Fruit fly (Drosophila melanogaster) whole organism, embryonic: ENCODE data around the gene CG31344.
A peak's percentile ranks its signal among the peaks of the same experiment; 100 is the strongest.

Experiments used
- Atf3 ChIP-seq: fragments of 200-800 bp; sonication (Bioruptor generic); optimal IDR thresholded peaks from 3 replicates; lab custom pipeline; 2016; ENCODE audit warnings: missing biosample characterization, missing genetic modification characterization
- CG10274 ChIP-seq: fragments of 200-800 bp; sonication (Bioruptor generic); optimal IDR thresholded peaks from 3 replicates; lab custom pipeline; 2017; ENCODE audit warnings: missing biosample characterization, mild to moderate bottlenecking, missing genetic modification characterization
- CG10462 ChIP-seq: fragments of 200-800 bp; sonication (Bioruptor generic); optimal IDR thresholded peaks from 2 replicates; lab custom pipeline; 2016; ENCODE audit warnings: missing biosample characterization, missing genetic modification characterization
- CG10565 ChIP-seq: fragments of 200-800 bp; sonication (Bioruptor generic); optimal IDR thresholded peaks from 3 replicates; lab custom pipeline; 2016; ENCODE audit warnings: missing biosample characterization, mild to moderate bottlenecking, missing genetic modification characterization
- CG11085 ChIP-seq: fragments of 200-800 bp; sonication (Bioruptor generic); IDR thresholded peaks from 2 replicates; pipeline ENCODE4 v1.3.6; 2022; ENCODE audit warnings: missing biosample characterization, missing genetic modification characterization
- CG12219 ChIP-seq: fragments of 200-800 bp; sonication (Bioruptor generic); optimal IDR thresholded peaks from 3 replicates; lab custom pipeline; 2018; ENCODE audit warnings: missing biosample characterization, mild to moderate bottlenecking, missing genetic modification characterization
- CG12391 ChIP-seq: fragments of 200-800 bp; sonication (Bioruptor generic); optimal IDR thresholded peaks from 3 replicates; lab custom pipeline; 2018; ENCODE audit warnings: missing biosample characterization, mild to moderate bottlenecking, missing genetic modification characterization, moderate library complexity
- CG13624 ChIP-seq: fragments of 200-800 bp; sonication (Bioruptor generic); optimal IDR thresholded peaks from 2 replicates; lab custom pipeline; 2016; ENCODE audit warnings: missing biosample characterization, missing genetic modification characterization
- CG13775 ChIP-seq: fragments of 200-800 bp; sonication (Bioruptor generic); optimal IDR thresholded peaks from 3 replicates; lab custom pipeline; 2017; ENCODE audit warnings: missing biosample characterization, mild to moderate bottlenecking, missing genetic modification characterization
- CG14441 ChIP-seq: fragments of 200-800 bp; sonication (Bioruptor generic); IDR thresholded peaks from 2 replicates; pipeline ENCODE4 v1.3.6; 2022; ENCODE audit warnings: missing biosample characterization, missing genetic modification characterization
- CG14667 ChIP-seq: fragments of 200-800 bp; sonication (Bioruptor generic); IDR thresholded peaks from 2 replicates; pipeline ENCODE4 v1.3.6; 2022; ENCODE audit warnings: missing biosample characterization, missing genetic modification characterization
- CG15479 ChIP-seq: fragments of 200-800 bp; sonication (Bioruptor generic); optimal IDR thresholded peaks from 3 replicates; lab custom pipeline; 2019; ENCODE audit warnings: missing biosample characterization, mild to moderate bottlenecking, missing genetic modification characterization, moderate library complexity
- CG17568 ChIP-seq: fragments of 200-800 bp; sonication (Bioruptor generic); optimal IDR thresholded peaks from 2 replicates; lab custom pipeline; 2018; ENCODE audit warnings: missing biosample characterization, mild to moderate bottlenecking, missing genetic modification characterization, moderate library complexity
- CG1832 ChIP-seq: fragments of 200-800 bp; sonication (Bioruptor generic); optimal IDR thresholded peaks from 2 replicates; lab custom pipeline; 2017; ENCODE audit warnings: missing biosample characterization, mild to moderate bottlenecking, missing genetic modification characterization, inconsistent platforms
- CG31441 ChIP-seq: fragments of 200-800 bp; sonication (Bioruptor generic); IDR thresholded peaks from 2 replicates; pipeline ENCODE4 v1.3.6; 2022; ENCODE audit warnings: missing biosample characterization, missing genetic modification characterization
- CG42726 ChIP-seq: fragments of 200-800 bp; sonication (Bioruptor generic); IDR thresholded peaks from 2 replicates; pipeline ENCODE4 v1.3.6; 2022; ENCODE audit warnings: missing biosample characterization, missing genetic modification characterization; ENCODE audit not compliant: partially characterized antibody
- CG4617 ChIP-seq: fragments of 200-800 bp; sonication (Bioruptor generic); optimal IDR thresholded peaks from 3 replicates; lab custom pipeline; 2016; ENCODE audit warnings: missing biosample characterization, missing genetic modification characterization, borderline replicate concordance
- CG5180 ChIP-seq: fragments of 200-800 bp; sonication (Bioruptor generic); optimal IDR thresholded peaks from 3 replicates; lab custom pipeline; 2017; ENCODE audit warnings: missing biosample characterization, missing genetic modification characterization, mild to moderate bottlenecking, moderate library complexity, missing genetic modification reagents
- Fer2 ChIP-seq: fragments of 200-800 bp; sonication (Bioruptor generic); optimal IDR thresholded peaks from 2 replicates; lab custom pipeline; 2018; ENCODE audit warnings: missing biosample characterization, mild to moderate bottlenecking, missing genetic modification characterization, moderate library complexity
- Gsc ChIP-seq: fragments of 200-800 bp; sonication (Bioruptor generic); IDR thresholded peaks from 2 replicates; pipeline ENCODE4 v1.3.6; 2022; ENCODE audit warnings: missing biosample characterization, missing genetic modification characterization
- H2.0 ChIP-seq: fragments of 200-800 bp; sonication (Bioruptor generic); IDR thresholded peaks from 2 replicates; pipeline ENCODE4 v1.3.6; 2022; ENCODE audit warnings: missing biosample characterization, missing genetic modification characterization
- HmgD ChIP-seq: fragments of 200-800 bp; sonication (Bioruptor generic); optimal IDR thresholded peaks from 3 replicates; lab custom pipeline; 2016; ENCODE audit warnings: missing biosample characterization, missing genetic modification characterization
- Hr39 ChIP-seq: fragments of >200 bp; optimal IDR thresholded peaks from 2 replicates; lab custom pipeline; 2017
- MBD-R2 ChIP-seq: fragments of 200-800 bp; sonication (Bioruptor generic); IDR thresholded peaks from 2 replicates; pipeline ENCODE4 v1.3.6; 2022; ENCODE audit warnings: missing biosample characterization, missing genetic modification characterization
- Mrtf ChIP-seq: fragments of 200-800 bp; sonication (Bioruptor generic); IDR thresholded peaks from 3 replicates; pipeline ENCODE4 v1.3.6; 2022; ENCODE audit warnings: missing biosample characterization, missing genetic modification characterization
- Ptx1 ChIP-seq: fragments of 200-800 bp; sonication (Bioruptor generic); IDR thresholded peaks from 2 replicates; pipeline ENCODE4 v1.3.6; 2022; ENCODE audit warnings: missing biosample characterization, missing genetic modification characterization
- Sox100B ChIP-seq: fragments of 200-800 bp; sonication (Bioruptor generic); optimal IDR thresholded peaks from 3 replicates; lab custom pipeline; 2018; ENCODE audit warnings: missing biosample characterization, mild to moderate bottlenecking, missing genetic modification characterization
- Tbp ChIP-seq: fragments of >200 bp; optimal IDR thresholded peaks from 2 replicates; lab custom pipeline; 2018; ENCODE audit warnings: missing biosample characterization, missing genetic modification characterization
- ara ChIP-seq: fragments of 200-800 bp; sonication (Bioruptor generic); IDR thresholded peaks from 2 replicates; pipeline ENCODE4 v1.3.6; 2022; ENCODE audit warnings: missing biosample characterization, missing genetic modification characterization
- bbx ChIP-seq: fragments of 200-800 bp; sonication (Bioruptor generic); IDR thresholded peaks from 2 replicates; pipeline ENCODE4 v1.3.6; 2022; ENCODE audit warnings: missing biosample characterization, missing genetic modification characterization; ENCODE audit not compliant: partially characterized antibody
- crp ChIP-seq, 2 experiments: fragments of 200-800 bp; sonication (Bioruptor generic); optimal IDR thresholded peaks; 2 replicates in 1 of 2; 3 replicates in 1 of 2; lab custom pipeline; 2017; ENCODE audit warnings: missing biosample characterization in 2 of 2, missing genetic modification characterization in 2 of 2, mild to moderate bottlenecking in 1 of 2, moderate library complexity in 1 of 2
- da ChIP-seq: fragments of 200-800 bp; sonication (Bioruptor generic); optimal IDR thresholded peaks from 2 replicates; lab custom pipeline; 2016; ENCODE audit warnings: missing biosample characterization, missing genetic modification characterization
- disco-r ChIP-seq: fragments of 200-800 bp; sonication (Bioruptor generic); optimal IDR thresholded peaks from 2 replicates; lab custom pipeline; 2016; ENCODE audit warnings: missing biosample characterization, missing genetic modification characterization
- fu2 ChIP-seq: fragments of 200-800 bp; sonication (Bioruptor generic); optimal IDR thresholded peaks from 2 replicates; lab custom pipeline; 2016; ENCODE audit warnings: missing biosample characterization, missing genetic modification characterization
- gce ChIP-seq: fragments of 200-800 bp; sonication (Bioruptor generic); IDR thresholded peaks from 3 replicates; pipeline ENCODE4 v1.3.6; 2022; ENCODE audit warnings: missing biosample characterization, missing genetic modification characterization
- gcm ChIP-seq: fragments of 200-800 bp; sonication (Bioruptor generic); optimal IDR thresholded peaks from 2 replicates; lab custom pipeline; 2019; ENCODE audit warnings: missing biosample characterization, mild to moderate bottlenecking, missing genetic modification characterization, moderate library complexity
- grn ChIP-seq: fragments of 200-800 bp; sonication (Bioruptor generic); optimal IDR thresholded peaks from 3 replicates; lab custom pipeline; 2017; ENCODE audit warnings: missing biosample characterization, missing genetic modification characterization
- lola ChIP-seq, 3 experiments: fragments of >200 bp in 2 of 3; fragments of 200-800 bp in 1 of 3; sonication (Bioruptor generic) in 1 of 3; optimal IDR thresholded peaks; 2 replicates each; lab custom pipeline; 2017 to 2019; ENCODE audit warnings: missing biosample characterization in 3 of 3, missing genetic modification characterization in 3 of 3, mild to moderate bottlenecking in 1 of 3, moderate library complexity in 1 of 3
- oc ChIP-seq: fragments of 200-800 bp; sonication (Bioruptor generic); optimal IDR thresholded peaks from 2 replicates; lab custom pipeline; 2018; ENCODE audit warnings: missing biosample characterization, mild to moderate bottlenecking, missing genetic modification characterization, moderate library complexity
- odd ChIP-seq: fragments of 200-800 bp; sonication (Bioruptor generic); optimal IDR thresholded peaks from 2 replicates; lab custom pipeline; 2017; ENCODE audit warnings: missing biosample characterization, mild to moderate bottlenecking, missing genetic modification characterization
- phol ChIP-seq: fragments of 200-800 bp; sonication (Bioruptor generic); optimal IDR thresholded peaks from 3 replicates; lab custom pipeline; 2018; ENCODE audit warnings: missing biosample characterization, mild to moderate bottlenecking, missing genetic modification characterization, moderate library complexity
- prd ChIP-seq, 3 experiments: fragments of >200 bp in 2 of 3; fragments of 200-800 bp in 1 of 3; sonication (Bioruptor generic) in 1 of 3; optimal IDR thresholded peaks in 2 of 3; IDR thresholded peaks in 1 of 3; 2 replicates in 2 of 3; 3 replicates in 1 of 3; pipeline versions ENCODE4 v1.3.6 to Lab custom; 2017 to 2022; ENCODE audit warnings: missing biosample characterization in 1 of 3, missing genetic modification characterization in 1 of 3
- psq ChIP-seq: fragments of 200-800 bp; sonication (Bioruptor generic); optimal IDR thresholded peaks from 2 replicates; lab custom pipeline; 2017; ENCODE audit warnings: missing biosample characterization, missing genetic modification characterization
- repo ChIP-seq: fragments of 200-800 bp; sonication (Bioruptor generic); optimal IDR thresholded peaks from 2 replicates; lab custom pipeline; 2016; ENCODE audit warnings: missing biosample characterization, missing genetic modification characterization
- shn ChIP-seq: fragments of 200-800 bp; sonication (Bioruptor generic); optimal IDR thresholded peaks from 3 replicates; lab custom pipeline; 2016; ENCODE audit warnings: missing biosample characterization, missing genetic modification characterization
- sqz ChIP-seq: fragments of 200-800 bp; sonication (Bioruptor generic); optimal IDR thresholded peaks from 3 replicates; lab custom pipeline; 2018; ENCODE audit warnings: missing biosample characterization, mild to moderate bottlenecking, missing genetic modification characterization
- unpg ChIP-seq: fragments of 200-800 bp; sonication (Bioruptor generic); optimal IDR thresholded peaks from 3 replicates; lab custom pipeline; 2018; ENCODE audit warnings: missing biosample characterization, mild to moderate bottlenecking, missing genetic modification characterization, moderate library complexity
- vvl ChIP-seq: fragments of 200-800 bp; sonication (Bioruptor generic); IDR thresholded peaks from 2 replicates; pipeline ENCODE4 v1.3.6; 2022; ENCODE audit warnings: missing biosample characterization, missing genetic modification characterization

CG31344 gene

dm6 chr3R:15262710-15263672, 37.9 kb upstream of the CG31344 start, which contains the start of the genes eIF2gamma and Set (continued):
- peak; percentile 52 for TF ChIP-seq vvl (GFP tag; lab: Robert Waterston, UW)
- no peak for TF ChIP-seq CG10274 (GFP tag; lab: Kevin White, UChicago)
- no peak for TF ChIP-seq CG11085 (GFP tag; lab: Robert Waterston, UW)
- TF ChIP-seq CG13775 (GFP tag; lab: Kevin White, UChicago), result peak; percentile 11
- no peak for TF ChIP-seq gce (GFP tag; lab: Robert Waterston, UW)
- no peak for TF ChIP-seq da (GFP tag; lab: Kevin White, UChicago)
- peak; percentile 22 for TF ChIP-seq CG12391
- TF ChIP-seq CG31441 (GFP tag; lab: Robert Waterston, UW), result no peak
- TF ChIP-seq oc (tag; lab: Kevin White, UChicago), result no peak
- no peak for TF ChIP-seq Hr39 (lab: Kevin White, UChicago)
- TF ChIP-seq CG12219 (GFP tag; lab: Kevin White, UChicago), result no peak
- no peak for TF ChIP-seq CG10565 (GFP tag; lab: Kevin White, UChicago)
- TF ChIP-seq CG14441 (GFP tag; lab: Robert Waterston, UW), result no peak
- TF ChIP-seq CG15479 (GFP tag; lab: Kevin White, UChicago), result peak; percentile 36
- no peak for TF ChIP-seq unpg (GFP tag; lab: Kevin White, UChicago)
- TF ChIP-seq H2.0 (GFP tag; lab: Robert Waterston, UW), result no peak
- TF ChIP-seq CG14667 (GFP tag; lab: Robert Waterston, UW), result no peak
- TF ChIP-seq Fer2, result no peak
- TF ChIP-seq bbx, result peak; percentile 99
- TF ChIP-seq Mrtf (GFP tag; lab: Robert Waterston, UW), result 0 out of 3 replicates have a peak, but pooled peaks have one; percentile 33
- TF ChIP-seq lola (GFP tag; optimal IDR thresholded peaks at IDR 0.05; lab: Kevin White, UChicago), result no peak
- peak; percentile 79 for TF ChIP-seq HmgD (GFP tag; lab: Kevin White, UChicago)
- no peak for TF ChIP-seq Sox100B (GFP tag; lab: Kevin White, UChicago)
- TF ChIP-seq Atf3 (GFP tag; lab: Kevin White, UChicago), result peak; percentile 28
- TF ChIP-seq gcm (GFP tag; lab: Kevin White, UChicago), result no peak
- no peak for TF ChIP-seq disco-r (GFP tag; lab: Kevin White, UChicago)
- TF ChIP-seq odd, result no peak
- TF ChIP-seq shn (GFP tag; lab: Kevin White, UChicago), result no peak
- TF ChIP-seq Ptx1 (GFP tag; lab: Robert Waterston, UW), result no peak; the same call in 1 of the 2 replicates
- peak; percentile 53; the same call in 1 of the 2 replicates for TF ChIP-seq ara (GFP tag; lab: Robert Waterston, UW)
- no peak for TF ChIP-seq CG10462 (GFP tag; lab: Kevin White, UChicago)
- TF ChIP-seq repo (GFP tag; lab: Kevin White, UChicago), result no peak
- TF ChIP-seq sqz (GFP tag; lab: Kevin White, UChicago), result no peak
- peak; percentile 88 for TF ChIP-seq MBD-R2 (GFP tag; lab: Robert Waterston, UW)
- TF ChIP-seq CG1832 (GFP tag; lab: Kevin White, UChicago), result no peak
- no peak for TF ChIP-seq CG5180
- TF ChIP-seq prd (optimal IDR thresholded peaks at IDR 0.05; lab: Kevin White, UChicago), result no peak
- peak; percentile 54; the same call in 2 of the 3 replicates for TF ChIP-seq prd (GFP tag; IDR thresholded peaks at IDR 0.05; lab: Robert Waterston, UW)
- no peak for TF ChIP-seq Gsc
- TF ChIP-seq CG17568 (GFP tag; lab: Kevin White, UChicago), result no peak
- TF ChIP-seq Tbp, result peak; percentile 17
- no peak for TF ChIP-seq grn (GFP tag; lab: Kevin White, UChicago)
- peak; percentile 98 for TF ChIP-seq CG42726 (GFP tag; lab: Robert Waterston, UW)
- TF ChIP-seq CG4617, result peak; percentile 57
- peak in 1 of 2 experiments; percentile 35 for TF ChIP-seq crp (GFP tag; optimal IDR thresholded peaks at IDR 0.05; lab: Kevin White, UChicago)
- TF ChIP-seq fu2 (GFP tag; lab: Kevin White, UChicago), result peak; percentile 33
- TF ChIP-seq phol (tag; lab: Kevin White, UChicago), result peak; percentile 62
- TF ChIP-seq CG13624 (GFP tag; lab: Kevin White, UChicago), result peak; percentile 37
- no peak for TF ChIP-seq psq (GFP tag; lab: Kevin White, UChicago)
